Worm (Caenorhabditis elegans) whole organism, L3 larva: ENCODE data around the gene djr-1.1.

Experiments used
- ceh-82 ChIP-seq: fragments of 150-350 bp; optimal IDR thresholded peaks from 2 replicates; lab custom pipeline; 2014; ENCODE audit warnings: missing biosample characterization, missing genetic modification characterization
- daf-12 ChIP-seq: fragments of 150-350 bp; optimal IDR thresholded peaks from 2 replicates; lab custom pipeline; 2014; ENCODE audit warnings: missing biosample characterization, missing genetic modification reagents, missing genetic modification characterization
- egl-27 ChIP-seq: sonication (generic microtip); optimal IDR thresholded peaks from 4 replicates; lab custom pipeline; 2017; ENCODE audit warnings: missing biosample characterization, missing genetic modification reagents, missing genetic modification characterization
- egl-5 ChIP-seq: fragments of 150-350 bp; optimal IDR thresholded peaks from 2 replicates; lab custom pipeline; 2017; ENCODE audit warnings: missing biosample characterization, missing genetic modification reagents, missing genetic modification characterization, inconsistent platforms
- elt-1 ChIP-seq: fragments of 150-350 bp; optimal IDR thresholded peaks from 2 replicates; lab custom pipeline; 2014; ENCODE audit warnings: missing biosample characterization, missing genetic modification characterization
- elt-2 ChIP-seq: sonication (generic microtip); optimal IDR thresholded peaks from 2 replicates; lab custom pipeline; 2016; ENCODE audit warnings: missing genetic modification reagents, mild to moderate bottlenecking, missing genetic modification characterization, missing compliant biosample characterization
- elt-3 ChIP-seq, 3 experiments: fragments of 150-350 bp in 1 of 3; sonication (generic microtip) in 2 of 3; optimal IDR thresholded peaks; 2 replicates in 2 of 3; 4 replicates in 1 of 3; lab custom pipeline; 2014 to 2017; ENCODE audit warnings: missing biosample characterization in 3 of 3, missing genetic modification characterization in 3 of 3
- fos-1 ChIP-seq: fragments of 150-350 bp; optimal IDR thresholded peaks from 2 replicates; lab custom pipeline; 2014; ENCODE audit warnings: missing biosample characterization, missing genetic modification characterization
- hmg-11 ChIP-seq: sonication (generic microtip); optimal IDR thresholded peaks from 2 replicates; lab custom pipeline; 2016; ENCODE audit warnings: missing genetic modification characterization, missing compliant biosample characterization
- lin-39 ChIP-seq: fragments of 150-350 bp; optimal IDR thresholded peaks from 2 replicates; lab custom pipeline; 2018; ENCODE audit warnings: missing biosample characterization, missing genetic modification reagents, missing genetic modification characterization
- mml-1 ChIP-seq: fragments of 150-350 bp; sonication (generic microtip); optimal IDR thresholded peaks from 3 replicates; lab custom pipeline; 2014; ENCODE audit warnings: missing biosample characterization, missing genetic modification characterization
- nfya-1 ChIP-seq: sonication (generic microtip); optimal IDR thresholded peaks from 2 replicates; lab custom pipeline; 2017; ENCODE audit warnings: missing genetic modification characterization, mild to moderate bottlenecking, missing compliant biosample characterization, antibody characterized with exemption, moderate library complexity; ENCODE audit not compliant: insufficient read depth
- nhr-12 ChIP-seq: fragments of 150-350 bp; optimal IDR thresholded peaks from 2 replicates; lab custom pipeline; 2014; ENCODE audit warnings: missing biosample characterization, missing genetic modification characterization
- nhr-237 ChIP-seq: fragments of 150-350 bp; optimal IDR thresholded peaks from 2 replicates; lab custom pipeline; 2014; ENCODE audit warnings: missing biosample characterization, missing genetic modification characterization
- nhr-25 ChIP-seq: sonication (generic microtip); optimal IDR thresholded peaks from 2 replicates; lab custom pipeline; 2017; ENCODE audit warnings: missing biosample characterization, missing genetic modification characterization
- nhr-28 ChIP-seq: fragments of 150-350 bp; optimal IDR thresholded peaks from 2 replicates; lab custom pipeline; 2014; ENCODE audit warnings: missing biosample characterization, missing genetic modification characterization
- nhr-43 ChIP-seq: sonication (generic microtip); optimal IDR thresholded peaks from 2 replicates; lab custom pipeline; 2016; ENCODE audit warnings: mild to moderate bottlenecking, missing genetic modification characterization, missing compliant biosample characterization; ENCODE audit not compliant: poor library complexity, severe bottlenecking
- nhr-76 ChIP-seq: fragments of 150-350 bp; sonication (generic microtip); optimal IDR thresholded peaks from 5 replicates; lab custom pipeline; 2014; ENCODE audit warnings: missing biosample characterization, missing genetic modification characterization
- nhr-77 ChIP-seq: fragments of 150-350 bp; optimal IDR thresholded peaks from 2 replicates; lab custom pipeline; 2014; ENCODE audit warnings: missing biosample characterization, missing genetic modification characterization
- snpc-4 ChIP-seq: fragments of 150-350 bp; optimal IDR thresholded peaks from 2 replicates; lab custom pipeline; 2014; ENCODE audit warnings: missing biosample characterization, missing genetic modification characterization
- zag-1 ChIP-seq: fragments of 150-350 bp; optimal IDR thresholded peaks from 2 replicates; lab custom pipeline; 2014; ENCODE audit warnings: missing biosample characterization, missing genetic modification characterization
- ztf-4 ChIP-seq: fragments of 150-350 bp; optimal IDR thresholded peaks from 2 replicates; lab custom pipeline; 2014; ENCODE audit warnings: missing biosample characterization, missing genetic modification characterization

The djr-1.1 gene

DNA sequence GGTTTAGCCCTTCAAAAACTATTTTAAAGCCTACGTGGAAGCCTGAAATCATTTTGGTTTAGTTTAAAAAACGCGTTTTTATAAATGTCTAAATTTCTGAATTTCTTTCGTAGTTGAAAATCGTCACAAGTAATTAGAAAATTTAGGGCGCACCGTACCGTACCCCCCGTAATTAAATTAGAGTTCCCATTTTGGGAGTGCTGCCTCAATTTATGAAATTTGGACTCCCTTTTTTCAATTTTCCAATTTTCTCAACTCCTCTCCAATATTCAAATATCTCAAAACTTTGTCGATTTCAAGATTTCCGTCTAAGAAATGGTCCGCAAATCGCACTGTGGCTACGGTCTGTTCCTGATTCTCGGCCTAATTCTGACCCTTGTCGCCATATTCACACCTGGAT is 49.8 kb downstream of the djr-1.1 start, which contains the start of gene clc-31:
Gene clc-31, plus strand, starts transcription at position 301 of the 400 bp plus-strand sequence.
- TF ChIP-seq elt-1 (tag; lab: Kevin White, UChicago) (no peak), mml-1 (tag; lab: Kevin White, UChicago) (no peak), elt-2 (no peak), nhr-12 (no peak), nfya-1 (tag; lab: Kevin White, UChicago) (no peak), egl-5 (tag; lab: Kevin White, UChicago) (no peak), nhr-43 (tag; lab: Kevin White, UChicago) (no peak), zag-1 (tag; lab: Kevin White, UChicago) (no peak), nhr-237 (tag; lab: Kevin White, UChicago) (no peak), ztf-4 (tag; lab: Kevin White, UChicago) (no peak), daf-12 (no peak), nhr-28 (tag; lab: Kevin White, UChicago) (no peak)

DNA sequence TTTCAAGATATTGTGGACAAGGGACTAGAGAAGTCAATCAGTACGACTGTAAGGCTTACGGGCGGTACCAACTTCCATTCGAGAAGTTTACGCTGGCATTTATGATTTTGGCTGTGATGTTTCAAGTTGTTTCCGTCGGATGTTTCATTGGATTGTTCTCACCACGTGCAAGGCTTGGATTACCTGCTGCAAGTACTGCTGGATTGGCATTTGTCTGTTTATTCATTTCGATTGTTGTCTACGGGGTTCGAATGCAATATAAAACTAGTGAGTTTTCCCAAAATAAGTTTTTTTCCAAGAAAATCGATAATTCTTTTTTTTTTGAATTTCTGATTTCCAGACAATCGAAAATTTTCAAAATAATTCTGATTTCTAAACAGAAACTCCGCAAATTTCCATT is 50.3 kb downstream of the djr-1.1 start:
- TF ChIP-seq fos-1 (no peak), mml-1 (tag; lab: Kevin White, UChicago) (no peak), lin-39 (tag; lab: Kevin White, UChicago) (no peak), nfya-1 (tag; lab: Kevin White, UChicago) (no peak), nhr-25 (tag; lab: Kevin White, UChicago) (no peak), hmg-11 (tag; lab: Kevin White, UChicago) (no peak), egl-27 (tag; lab: Kevin White, UChicago) (no peak), elt-1 (tag; lab: Kevin White, UChicago) (no peak), elt-3 (tag; optimal IDR thresholded peaks at IDR 0.05; lab: Kevin White, UChicago) (no peak), snpc-4 (tag; lab: Kevin White, UChicago) (no peak), ceh-82 (no peak), nhr-237 (tag; lab: Kevin White, UChicago) (no peak), nhr-77 (tag; lab: Kevin White, UChicago) (no peak)

ce11 chrII:341282-341681 is 50.9 kb downstream of the djr-1.1 start:
- TF ChIP-seq nfya-1 (tag; lab: Kevin White, UChicago) (peak; percentile 97), nhr-76 (no peak)
